Worm (Caenorhabditis elegans) whole organism, mixed stage, embryonic: ENCODE data around the gene H03E18.1.
"Not testable (repeated sequence)": the region's sequence is repeated elsewhere in the genome, so short reads cannot be mapped to it uniquely, and the experiment has no call there.

Experiments used
- M03D4.4 ChIP-seq: sonication (generic microtip); optimal IDR thresholded peaks from 2 replicates; lab custom pipeline; 2017; ENCODE audit warnings: mild to moderate bottlenecking, missing genetic modification characterization, missing compliant biosample characterization
- bed-3 ChIP-seq: fragments of 200-800 bp; sonication (Bioruptor generic); optimal IDR thresholded peaks from 3 replicates; lab custom pipeline; 2018; ENCODE audit warnings: mild to moderate bottlenecking, missing genetic modification characterization, moderate library complexity, missing compliant biosample characterization
- ceh-39 ChIP-seq: fragments of 150-350 bp; optimal IDR thresholded peaks from 2 replicates; lab custom pipeline; 2014; ENCODE audit warnings: missing biosample characterization, missing genetic modification characterization
- ceh-83 ChIP-seq: fragments of 200-800 bp; sonication (Bioruptor generic); optimal IDR thresholded peaks from 2 replicates; lab custom pipeline; 2018; ENCODE audit warnings: mild to moderate bottlenecking, missing genetic modification characterization, missing compliant biosample characterization
- ces-1 ChIP-seq: fragments of 150-350 bp; optimal IDR thresholded peaks from 2 replicates; lab custom pipeline; 2014; ENCODE audit warnings: missing biosample characterization, missing genetic modification reagents, missing genetic modification characterization
- cnd-1 ChIP-seq: fragments of 200-800 bp; sonication (Bioruptor generic); optimal IDR thresholded peaks from 2 replicates; lab custom pipeline; 2018; ENCODE audit warnings: mild to moderate bottlenecking, missing genetic modification characterization, missing compliant biosample characterization
- drap-1 ChIP-seq: fragments of 200-800 bp; sonication (Bioruptor generic); optimal IDR thresholded peaks from 3 replicates; lab custom pipeline; 2018; ENCODE audit warnings: mild to moderate bottlenecking, missing genetic modification characterization, missing compliant biosample characterization
- elt-1 ChIP-seq: sonication (generic microtip); optimal IDR thresholded peaks from 2 replicates; lab custom pipeline; 2017; ENCODE audit warnings: missing genetic modification characterization, mild to moderate bottlenecking, missing compliant biosample characterization, antibody characterized with exemption, moderate library complexity, borderline replicate concordance; ENCODE audit not compliant: insufficient read depth
- elt-3 ChIP-seq: fragments of 150-350 bp; optimal IDR thresholded peaks from 2 replicates; lab custom pipeline; 2014; ENCODE audit warnings: missing biosample characterization, missing genetic modification characterization
- flh-1 ChIP-seq: fragments of 200-800 bp; sonication (Bioruptor generic); optimal IDR thresholded peaks from 2 replicates; lab custom pipeline; 2018; ENCODE audit warnings: mild to moderate bottlenecking, missing genetic modification characterization, moderate library complexity, missing compliant biosample characterization
- hlh-1 ChIP-seq: fragments of 150-350 bp; optimal IDR thresholded peaks from 2 replicates; lab custom pipeline; 2014; ENCODE audit warnings: missing biosample characterization, missing genetic modification reagents, missing genetic modification characterization
- lin-13 ChIP-seq: fragments of 150-350 bp; optimal IDR thresholded peaks from 2 replicates; lab custom pipeline; 2014; ENCODE audit warnings: missing biosample characterization, missing genetic modification characterization
- lin-32 ChIP-seq: fragments of 200-800 bp; sonication (Bioruptor generic); optimal IDR thresholded peaks from 2 replicates; lab custom pipeline; 2018; ENCODE audit warnings: mild to moderate bottlenecking, missing genetic modification characterization, missing compliant biosample characterization
- lsy-2 ChIP-seq: fragments of 150-350 bp; optimal IDR thresholded peaks from 2 replicates; lab custom pipeline; 2014; ENCODE audit warnings: missing biosample characterization, missing genetic modification characterization
- mab-5 ChIP-seq: fragments of 150-350 bp; optimal IDR thresholded peaks from 2 replicates; lab custom pipeline; 2014; ENCODE audit warnings: missing biosample characterization, missing genetic modification characterization
- mep-1 ChIP-seq: fragments of 150-350 bp; optimal IDR thresholded peaks from 2 replicates; lab custom pipeline; 2017; ENCODE audit warnings: missing biosample characterization, missing genetic modification reagents, missing genetic modification characterization, inconsistent platforms
- mls-2 ChIP-seq: sonication (generic microtip); optimal IDR thresholded peaks from 2 replicates; lab custom pipeline; 2016; ENCODE audit warnings: mild to moderate bottlenecking, missing genetic modification characterization, moderate library complexity, missing compliant biosample characterization
- nhr-12 ChIP-seq: fragments of 150-350 bp; optimal IDR thresholded peaks from 2 replicates; lab custom pipeline; 2014; ENCODE audit warnings: missing biosample characterization, missing genetic modification characterization
- nhr-2 ChIP-seq: fragments of 150-350 bp; optimal IDR thresholded peaks from 2 replicates; lab custom pipeline; 2014; ENCODE audit warnings: missing biosample characterization, missing genetic modification characterization
- nhr-237 ChIP-seq: fragments of 150-350 bp; optimal IDR thresholded peaks from 2 replicates; lab custom pipeline; 2014; ENCODE audit warnings: missing biosample characterization, missing genetic modification characterization
- nhr-28 ChIP-seq: fragments of 150-350 bp; optimal IDR thresholded peaks from 2 replicates; lab custom pipeline; 2014; ENCODE audit warnings: missing biosample characterization, missing genetic modification characterization
- nhr-76 ChIP-seq: sonication (generic microtip); optimal IDR thresholded peaks from 2 replicates; lab custom pipeline; 2017; ENCODE audit warnings: missing biosample characterization, missing genetic modification characterization
- sem-2 ChIP-seq: fragments of 200-800 bp; sonication (Bioruptor generic); optimal IDR thresholded peaks from 2 replicates; lab custom pipeline; 2018; ENCODE audit warnings: mild to moderate bottlenecking, missing genetic modification characterization, missing compliant biosample characterization
- snpc-4 ChIP-seq: fragments of 150-350 bp; optimal IDR thresholded peaks from 2 replicates; lab custom pipeline; 2014; ENCODE audit warnings: missing biosample characterization, missing genetic modification characterization
- sptf-1 ChIP-seq: sonication (generic microtip); optimal IDR thresholded peaks from 2 replicates; lab custom pipeline; 2017; ENCODE audit warnings: mild to moderate bottlenecking, missing genetic modification characterization, moderate library complexity, missing compliant biosample characterization
- tbx-8 ChIP-seq: fragments of 200-800 bp; sonication (Bioruptor generic); optimal IDR thresholded peaks from 2 replicates; lab custom pipeline; 2018; ENCODE audit warnings: mild to moderate bottlenecking, missing genetic modification characterization, moderate library complexity, missing compliant biosample characterization
- unc-120 ChIP-seq: sonication (generic microtip); optimal IDR thresholded peaks from 2 replicates; lab custom pipeline; 2017; ENCODE audit warnings: missing genetic modification characterization, missing compliant biosample characterization; ENCODE audit not compliant: poor library complexity, severe bottlenecking
- unc-39 ChIP-seq: fragments of 150-350 bp; optimal IDR thresholded peaks from 2 replicates; lab custom pipeline; 2014; ENCODE audit warnings: missing biosample characterization, missing genetic modification characterization
- unc-62 ChIP-seq: fragments of 150-350 bp; optimal IDR thresholded peaks from 2 replicates; lab custom pipeline; 2014; ENCODE audit warnings: missing biosample characterization, missing genetic modification reagents, missing genetic modification characterization
- zip-8 ChIP-seq: fragments of 150-350 bp; optimal IDR thresholded peaks from 2 replicates; lab custom pipeline; 2014; ENCODE audit warnings: missing biosample characterization, missing genetic modification characterization
- ztf-11 ChIP-seq: fragments of 150-350 bp; optimal IDR thresholded peaks from 2 replicates; lab custom pipeline; 2014; ENCODE audit warnings: missing biosample characterization, missing genetic modification characterization

H03E18.1 gene

DNA sequence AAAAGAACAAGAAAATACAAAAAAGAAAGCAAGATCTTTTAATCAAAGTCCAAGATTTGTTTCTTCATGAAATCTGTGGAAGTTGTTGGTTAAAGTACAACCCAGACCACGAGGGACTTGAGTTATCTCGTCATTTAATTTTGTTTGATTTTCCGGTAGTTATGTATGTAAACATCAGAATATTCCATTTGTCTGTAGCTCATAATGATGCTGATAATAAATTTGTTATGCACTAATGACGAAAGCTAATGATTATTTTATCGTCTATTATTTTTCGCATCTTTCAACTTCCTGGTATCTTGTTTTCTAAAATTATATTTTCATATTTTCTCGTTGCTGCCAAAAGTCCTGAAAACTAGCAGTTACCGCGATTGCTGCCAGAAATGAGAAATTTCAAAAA is 15.3 kb downstream of the H03E18.1 start:
- TF ChIP-seq bed-3 (GFP tag; lab: Kevin White, UChicago): no peak
- TF ChIP-seq, all 35 proteins: peak for 0

DNA sequence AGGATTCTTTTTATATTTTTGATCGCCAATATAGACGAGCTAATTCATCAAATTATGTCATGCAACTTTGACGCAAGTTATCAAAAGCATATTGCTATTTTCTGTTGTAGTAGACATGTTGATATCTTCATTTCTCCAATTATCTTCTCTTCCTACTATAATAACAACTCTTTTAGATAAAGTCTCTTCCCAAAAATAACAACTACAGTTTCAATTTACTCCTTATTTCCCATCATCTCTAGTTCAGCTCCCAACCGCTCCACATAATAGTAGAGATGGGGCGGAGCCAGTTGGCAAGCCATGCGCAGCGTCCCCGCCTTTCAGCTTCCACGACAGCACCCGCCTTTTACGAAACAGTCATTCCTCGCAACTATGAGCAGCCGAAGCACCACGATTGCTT is 20.3 kb downstream of the H03E18.1 start, which contains the start of gene flp-5:
Gene flp-5, plus strand, starts transcription at position 301 of the 400 bp plus-strand sequence.
- no peak for TF ChIP-seq flh-1 (GFP tag; lab: Kevin White, UChicago)
- no peak for TF ChIP-seq unc-39 (tag; lab: Kevin White, UChicago)
- TF ChIP-seq mls-2 (tag; lab: Kevin White, UChicago): no peak
- no peak for TF ChIP-seq nhr-237 (tag; lab: Kevin White, UChicago)
- TF ChIP-seq hlh-1: no peak
- no peak for TF ChIP-seq ceh-39 (tag; lab: Kevin White, UChicago)
- no peak for TF ChIP-seq lsy-2 (tag; lab: Kevin White, UChicago)
- TF ChIP-seq ces-1: no peak
- no peak for TF ChIP-seq drap-1 (GFP tag; lab: Kevin White, UChicago)
- TF ChIP-seq M03D4.4 (tag; lab: Kevin White, UChicago): no peak
- TF ChIP-seq lin-13 (tag; lab: Kevin White, UChicago): no peak
- no peak for TF ChIP-seq snpc-4 (tag; lab: Kevin White, UChicago)
- TF ChIP-seq nhr-2 (tag; lab: Kevin White, UChicago): no peak
- no peak for TF ChIP-seq sem-2
- no peak for TF ChIP-seq unc-120

DNA sequence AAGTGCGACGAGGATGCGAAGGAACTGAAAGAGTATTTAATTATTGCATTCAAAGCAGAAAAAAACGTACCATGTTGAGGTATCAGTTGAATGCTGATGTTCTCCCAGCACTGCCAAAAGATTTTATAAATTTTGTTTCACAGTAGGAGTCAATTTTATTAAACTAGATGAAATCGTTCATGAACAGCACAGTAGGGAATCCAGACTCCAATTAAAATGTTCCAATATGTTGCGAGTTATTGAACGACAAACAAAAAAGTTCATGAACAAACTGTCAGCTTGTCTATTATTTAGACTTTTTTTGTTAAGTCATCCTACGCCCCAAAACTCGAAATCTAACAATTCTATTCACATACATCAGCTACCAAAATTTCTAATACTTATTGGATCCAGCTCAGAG is 27.3 kb downstream of the H03E18.1 start, which contains the start of gene nspc-1:
Gene nspc-1, minus strand, starts transcription at position 101 of the 400 bp plus-strand sequence.
- not testable (repeated sequence) for TF ChIP-seq flh-1 (GFP tag; lab: Kevin White, UChicago); lsy-2 (tag; lab: Kevin White, UChicago); zip-8 (tag; lab: Kevin White, UChicago)
- TF ChIP-seq, all 35 proteins: peak for 0; not testable (repeated sequence) for 35

DNA sequence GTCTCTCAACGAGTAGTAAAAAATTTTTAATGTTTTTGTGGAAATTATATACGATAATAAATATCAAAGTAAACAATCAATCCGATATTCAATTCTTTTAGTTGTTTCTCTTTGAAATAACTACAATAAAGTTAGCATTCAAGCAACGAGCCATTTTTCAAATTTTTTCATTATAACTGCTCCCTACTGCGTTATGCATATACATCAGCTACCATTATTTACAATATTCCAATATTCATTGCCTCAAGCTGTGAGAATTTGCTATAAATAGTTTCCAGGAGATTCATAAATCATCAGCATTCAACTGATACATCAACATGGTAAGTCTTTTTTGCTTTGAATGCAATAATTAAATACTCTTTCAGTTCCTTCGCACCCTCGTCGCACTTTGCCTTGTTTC is 29.1 kb downstream of the H03E18.1 start, which contains the start of gene nspc-3:
Gene nspc-3, plus strand, starts transcription at position 301 of the 400 bp plus-strand sequence.
- no peak for TF ChIP-seq unc-39 (tag; lab: Kevin White, UChicago)
- no peak for TF ChIP-seq ceh-39 (tag; lab: Kevin White, UChicago)
- no peak for TF ChIP-seq zip-8 (tag; lab: Kevin White, UChicago)
- TF ChIP-seq unc-62 (GFP tag; lab: Kevin White, UChicago): no peak
- TF ChIP-seq hlh-1: no peak
- no peak for TF ChIP-seq ztf-11
- no peak for TF ChIP-seq nhr-28 (tag; lab: Kevin White, UChicago)
- TF ChIP-seq ces-1: no peak
- no peak for TF ChIP-seq lin-32 (GFP tag; lab: Kevin White, UChicago)
- TF ChIP-seq drap-1 (GFP tag; lab: Kevin White, UChicago): no peak
- no peak for TF ChIP-seq mep-1 (tag; lab: Kevin White, UChicago)

DNA sequence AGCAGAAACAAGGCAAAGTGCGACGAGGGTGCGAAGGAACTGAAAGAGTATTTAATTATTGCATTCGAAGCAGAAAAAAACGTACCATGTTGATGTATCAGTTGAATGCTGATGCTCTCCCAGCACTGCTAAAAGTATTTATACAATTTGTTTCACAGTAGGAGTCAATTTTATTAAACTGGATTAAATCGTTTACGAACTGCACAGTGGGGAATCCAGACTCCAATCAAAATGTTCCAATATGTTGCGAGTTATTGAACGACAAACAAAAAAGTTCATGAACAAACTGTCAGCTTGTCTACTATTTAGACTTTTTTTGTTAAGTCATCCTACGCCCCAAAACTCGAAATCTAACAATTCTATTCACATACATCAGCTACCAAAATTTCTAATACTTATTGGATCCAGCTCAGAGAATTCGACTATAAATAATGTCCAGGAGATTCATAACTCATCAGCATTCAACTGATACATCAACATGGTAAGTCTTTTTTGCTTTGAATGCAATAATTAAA is 30.6 kb downstream of the H03E18.1 start, which contains the start of the genes nspc-4 and nspc-5:
Gene nspc-4, minus strand, starts transcription at position 101 of the 515 bp plus-strand sequence.
Gene nspc-5, plus strand, starts transcription at position 465 of the 515 bp plus-strand sequence.
- TF ChIP-seq zip-8, elt-1, elt-3 (tag; lab: Kevin White, UChicago): not testable (repeated sequence)
- TF ChIP-seq, all 35 proteins: peak for 0; not testable (repeated sequence) for 35

DNA sequence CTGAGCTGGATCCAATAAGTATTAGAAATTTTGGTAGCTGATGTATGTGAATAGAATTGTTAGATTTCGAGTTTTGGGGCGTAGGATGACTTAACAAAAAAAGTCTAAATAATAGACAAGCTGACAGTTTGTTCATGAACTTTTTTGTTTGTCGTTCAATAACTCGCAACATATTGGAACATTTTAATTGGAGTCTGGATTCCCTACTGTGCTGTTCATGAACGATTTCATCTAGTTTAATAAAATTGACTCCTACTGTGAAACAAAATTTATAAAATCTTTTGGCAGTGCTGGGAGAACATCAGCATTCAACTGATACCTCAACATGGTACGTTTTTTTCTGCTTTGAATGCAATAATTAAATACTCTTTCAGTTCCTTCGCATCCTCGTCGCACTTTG is 33.9 kb downstream of the H03E18.1 start, which contains the start of gene nspc-7:
Gene nspc-7, plus strand, starts transcription at position 301 of the 400 bp plus-strand sequence.
- not testable (repeated sequence) for TF ChIP-seq unc-120; flh-1 (GFP tag; lab: Kevin White, UChicago); M03D4.4 (tag; lab: Kevin White, UChicago)
- TF ChIP-seq, all 35 proteins: peak for 0; not testable (repeated sequence) for 35

DNA sequence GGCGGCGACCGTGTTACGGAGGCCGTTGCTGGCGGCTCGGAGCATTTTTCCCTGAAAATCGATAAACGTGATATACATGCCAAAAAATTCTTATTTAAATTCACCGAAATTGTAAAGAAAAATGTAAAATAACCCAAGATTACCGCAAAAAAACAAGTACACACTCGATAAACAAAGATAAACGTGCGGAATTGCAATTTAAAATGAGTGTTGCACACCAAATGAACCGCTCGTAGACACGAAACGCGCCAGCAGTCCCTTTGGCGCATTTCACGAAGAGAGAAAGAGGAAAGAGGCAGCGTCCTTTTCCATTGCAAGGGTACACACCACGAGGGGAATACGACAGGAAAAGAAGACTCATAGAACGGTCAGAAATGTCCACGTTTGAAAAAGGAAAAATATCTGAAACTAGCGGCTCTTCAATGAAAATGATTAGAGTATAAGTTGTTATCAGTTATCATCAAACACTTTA is 38.3 kb downstream of the H03E18.1 start, which contains the start of gene sdha-1:
Gene sdha-1, minus strand, starts transcription at position 51 of the 472 bp plus-strand sequence.
- peak; percentile 6 for TF ChIP-seq cnd-1 (tag; lab: Kevin White, UChicago)
- TF ChIP-seq flh-1 (GFP tag; lab: Kevin White, UChicago): no peak
- TF ChIP-seq nhr-2 (tag; lab: Kevin White, UChicago): no peak
- peak; percentile 37 for TF ChIP-seq drap-1 (GFP tag; lab: Kevin White, UChicago)
- no peak for TF ChIP-seq unc-62 (GFP tag; lab: Kevin White, UChicago)
- TF ChIP-seq tbx-8 (GFP tag; lab: Kevin White, UChicago): no peak
- no peak for TF ChIP-seq nhr-76 (tag; lab: Kevin White, UChicago)
- no peak for TF ChIP-seq bed-3 (GFP tag; lab: Kevin White, UChicago)
- TF ChIP-seq ceh-83 (GFP tag; lab: Kevin White, UChicago): no peak
- no peak for TF ChIP-seq nhr-12 (tag; lab: Kevin White, UChicago)
- peak; percentile 74 for TF ChIP-seq mep-1 (tag; lab: Kevin White, UChicago)
- no peak for TF ChIP-seq sptf-1 (tag; lab: Kevin White, UChicago)
- no peak for TF ChIP-seq elt-3 (tag; lab: Kevin White, UChicago)
- no peak for TF ChIP-seq snpc-4 (tag; lab: Kevin White, UChicago)
- no peak for TF ChIP-seq ztf-11
- peak; percentile 71 for TF ChIP-seq lin-13 (tag; lab: Kevin White, UChicago)
- no peak for TF ChIP-seq mab-5
- peak; percentile 50 for TF ChIP-seq unc-120
- peak; percentile 53 for TF ChIP-seq nhr-237 (tag; lab: Kevin White, UChicago)
- no peak for TF ChIP-seq elt-1 (tag; lab: Kevin White, UChicago)
- TF ChIP-seq zip-8 (tag; lab: Kevin White, UChicago): no peak
- TF ChIP-seq ceh-39 (tag; lab: Kevin White, UChicago): peak; percentile 2
- no peak for TF ChIP-seq ces-1
- no peak for TF ChIP-seq mls-2 (tag; lab: Kevin White, UChicago)
- peak; percentile 54 for TF ChIP-seq hlh-1
- TF ChIP-seq unc-39 (tag; lab: Kevin White, UChicago): no peak
